Worm (Caenorhabditis elegans) whole organism, L4 larva: Measurements from ENCODE around the gene unc-26.
"Not testable (repeated sequence)": the region's sequence is repeated elsewhere in the genome, so short reads cannot be mapped to it uniquely, and the experiment has no call there.

Experiments
- ceh-82 ChIP-seq: sonication (generic microtip); optimal IDR thresholded peaks from 2 replicates; lab custom pipeline; 2017; ENCODE audit warnings: missing biosample characterization, missing genetic modification characterization
- daf-12 ChIP-seq: fragments of 150-350 bp; optimal IDR thresholded peaks from 2 replicates; lab custom pipeline; 2014; ENCODE audit warnings: missing biosample characterization, missing genetic modification reagents, missing genetic modification characterization
- dpl-1 ChIP-seq: fragments of 150-350 bp; optimal IDR thresholded peaks from 2 replicates; lab custom pipeline; 2014; ENCODE audit warnings: missing biosample characterization, missing genetic modification reagents, missing genetic modification characterization
- duxl-1 ChIP-seq: sonication (generic microtip); optimal IDR thresholded peaks from 2 replicates; lab custom pipeline; 2016; ENCODE audit warnings: mild to moderate bottlenecking, missing genetic modification characterization, moderate library complexity, missing compliant biosample characterization; ENCODE audit not compliant: poor library complexity
- fkh-10 ChIP-seq: fragments of 150-350 bp; optimal IDR thresholded peaks from 2 replicates; lab custom pipeline; 2014; ENCODE audit warnings: missing biosample characterization, missing genetic modification reagents, missing genetic modification characterization
- gei-8 ChIP-seq: fragments of 200-800 bp; sonication (Bioruptor generic); optimal IDR thresholded peaks from 2 replicates; lab custom pipeline; 2018; ENCODE audit warnings: mild to moderate bottlenecking, missing genetic modification characterization, missing compliant biosample characterization
- lin-13 ChIP-seq: fragments of 150-350 bp; optimal IDR thresholded peaks from 2 replicates; lab custom pipeline; 2014; ENCODE audit warnings: missing biosample characterization, missing genetic modification reagents, missing genetic modification characterization
- lir-3 ChIP-seq: sonication (generic microtip); optimal IDR thresholded peaks from 2 replicates; lab custom pipeline; 2016; ENCODE audit warnings: mild to moderate bottlenecking, missing genetic modification characterization, missing compliant biosample characterization
- nhr-10 ChIP-seq: fragments of 150-350 bp; optimal IDR thresholded peaks from 2 replicates; lab custom pipeline; 2014; ENCODE audit warnings: missing biosample characterization, missing genetic modification characterization
- nhr-76 ChIP-seq: fragments of 150-350 bp; optimal IDR thresholded peaks from 2 replicates; lab custom pipeline; 2014; ENCODE audit warnings: missing biosample characterization, missing genetic modification characterization
- unc-39 ChIP-seq: sonication (generic microtip); optimal IDR thresholded peaks from 2 replicates; lab custom pipeline; 2017; ENCODE audit warnings: missing biosample characterization, missing genetic modification characterization
- zfp-2 ChIP-seq: sonication (generic microtip); optimal IDR thresholded peaks from 2 replicates; lab custom pipeline; 2016; ENCODE audit warnings: mild to moderate bottlenecking, missing genetic modification characterization, missing compliant biosample characterization
- ztf-11 ChIP-seq: fragments of 150-350 bp; optimal IDR thresholded peaks from 2 replicates; lab custom pipeline; 2014; ENCODE audit warnings: missing biosample characterization, missing genetic modification characterization
- ztf-7 ChIP-seq: fragments of 150-350 bp; optimal IDR thresholded peaks from 2 replicates; lab custom pipeline; 2014; ENCODE audit warnings: missing biosample characterization, missing genetic modification characterization

DNA sequence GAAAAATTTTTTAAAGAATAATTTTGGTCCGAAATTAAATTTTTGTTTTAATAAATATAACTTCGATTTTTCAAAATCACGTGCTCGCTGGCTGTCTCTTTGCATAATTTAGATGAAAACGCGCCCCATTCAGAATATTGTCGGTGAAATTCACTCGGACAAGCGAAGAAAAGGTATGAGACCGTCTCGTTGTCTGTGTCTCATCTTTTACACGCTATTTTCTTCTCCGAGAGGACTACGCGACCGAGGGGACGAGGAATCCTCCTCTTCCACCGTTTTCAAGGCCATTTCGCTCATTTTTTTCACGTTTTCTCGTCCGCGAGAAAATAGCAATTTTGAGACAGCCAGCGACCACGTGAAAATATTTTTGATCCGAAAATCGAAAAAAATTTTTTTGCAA, 9.5 kb downstream of the unc-26 start:
- TF ChIP-seq zfp-2; duxl-1 (tag; lab: Kevin White, UChicago); lin-13 (GFP tag; lab: Kevin White, UChicago); dpl-1 (GFP tag; lab: Kevin White, UChicago); unc-39 (tag; lab: Kevin White, UChicago); fkh-10 (GFP tag; lab: Kevin White, UChicago); ztf-11 (tag; lab: Kevin White, UChicago); ztf-7 (tag; lab: Kevin White, UChicago); nhr-10 (tag; lab: Kevin White, UChicago); daf-12; gei-8; ceh-82; nhr-76 (tag; lab: Kevin White, UChicago); lir-3: not testable (repeated sequence)
